Worm (Caenorhabditis elegans) whole organism, L4/young adult: ENCODE data around the gene aptf-1.

Experiments
- W03F9.2 ChIP-seq: fragments of 150-350 bp; optimal IDR thresholded peaks from 2 replicates; lab custom pipeline; 2014; ENCODE audit warnings: missing biosample characterization, missing genetic modification characterization
- him-1 ChIP-seq: sonication (generic microtip); optimal IDR thresholded peaks from 2 replicates; lab custom pipeline; 2016; ENCODE audit warnings: missing genotype, missing genetic modification reagents, missing genetic modification characterization, missing compliant biosample characterization

ce11 chrII:6491817-6492452 is 37.2 kb downstream of the aptf-1 start, which contains the start of the genes T28D9.11 and T28D9.1:
- TF ChIP-seq him-1: peak; percentile 63
- no peak for TF ChIP-seq W03F9.2 (tag; lab: Kevin White, UChicago)
